Fruit fly (Drosophila melanogaster): Measurements from ENCODE around the gene CG17776.

dm6 chrX:2141159-2141853 lies 43.2 kb upstream of the CG17776 start, which contains the start of gene D2hgdh:
- no peak for TF ChIP-seq Myc (optimal IDR thresholded peaks at IDR 0.05)
- no peak for TF ChIP-seq dl (GFP tag; optimal IDR thresholded peaks at IDR 0.05; ENCODE audit: insufficient read depth in 1 of 2, partially characterized antibody in 2 of 2)
- no peak for TF ChIP-seq sv (GFP tag; optimal IDR thresholded peaks at IDR 0.05)
- TF ChIP-seq dsf (GFP tag; optimal IDR thresholded peaks at IDR 0.05; ENCODE audit: borderline replicate concordance) = no peak
- TF ChIP-seq psq (GFP tag; optimal IDR thresholded peaks at IDR 0.05) = no peak
- no peak for TF ChIP-seq woc (GFP tag; optimal IDR thresholded peaks at IDR 0.05)
- peak; percentile 44 for TF ChIP-seq Dif (GFP tag; optimal IDR thresholded peaks at IDR 0.05; ENCODE audit: partially characterized antibody)
- no peak for TF ChIP-seq Hr78 (GFP tag; optimal IDR thresholded peaks at IDR 0.05)
- no peak for TF ChIP-seq Vsx2 (GFP tag; optimal IDR thresholded peaks at IDR 0.05; ENCODE audit: partially characterized antibody)
- TF ChIP-seq fru (GFP tag; optimal IDR thresholded peaks at IDR 0.05) = no peak
- no peak for TF ChIP-seq Abd-B (GFP tag; optimal IDR thresholded peaks at IDR 0.05)
- TF ChIP-seq lola (GFP tag; optimal IDR thresholded peaks at IDR 0.05) = no peak

Measured in whole organism, wandering third instar larva.